Worm (Caenorhabditis elegans) whole organism, L3 larva: ENCODE results near the gene C44C10.7.

ENCODE experiments used
- R02D3.7 ChIP-seq: fragments of 150-350 bp; optimal IDR thresholded peaks from 2 replicates; lab custom pipeline; 2014; ENCODE audit warnings: missing biosample characterization, missing genetic modification characterization
- aly-2 ChIP-seq: fragments of 150-350 bp; optimal IDR thresholded peaks from 2 replicates; lab custom pipeline; 2014; ENCODE audit warnings: missing biosample characterization, missing genetic modification characterization
- ceh-28 ChIP-seq: fragments of 150-350 bp; optimal IDR thresholded peaks from 2 replicates; lab custom pipeline; 2014; ENCODE audit warnings: missing biosample characterization, missing genetic modification reagents, missing genetic modification characterization
- ceh-9 ChIP-seq: sonication (generic microtip); optimal IDR thresholded peaks from 2 replicates; lab custom pipeline; 2018; ENCODE audit warnings: missing biosample characterization, missing genetic modification characterization
- daf-12 ChIP-seq: fragments of 150-350 bp; optimal IDR thresholded peaks from 2 replicates; lab custom pipeline; 2014; ENCODE audit warnings: missing biosample characterization, missing genetic modification reagents, missing genetic modification characterization
- egl-27 ChIP-seq: sonication (generic microtip); optimal IDR thresholded peaks from 4 replicates; lab custom pipeline; 2017; ENCODE audit warnings: missing biosample characterization, missing genetic modification reagents, missing genetic modification characterization
- egl-5 ChIP-seq: fragments of 150-350 bp; optimal IDR thresholded peaks from 2 replicates; lab custom pipeline; 2017; ENCODE audit warnings: missing biosample characterization, missing genetic modification reagents, missing genetic modification characterization, inconsistent platforms
- elt-1 ChIP-seq: fragments of 150-350 bp; optimal IDR thresholded peaks from 2 replicates; lab custom pipeline; 2014; ENCODE audit warnings: missing biosample characterization, missing genetic modification characterization
- elt-2 ChIP-seq: sonication (generic microtip); optimal IDR thresholded peaks from 2 replicates; lab custom pipeline; 2016; ENCODE audit warnings: missing genetic modification reagents, mild to moderate bottlenecking, missing genetic modification characterization, missing compliant biosample characterization
- elt-3 ChIP-seq, 3 experiments: fragments of 150-350 bp in 1 of 3; sonication (generic microtip) in 2 of 3; optimal IDR thresholded peaks; 2 replicates in 2 of 3; 4 replicates in 1 of 3; lab custom pipeline; 2014 to 2017; ENCODE audit warnings: missing biosample characterization in 3 of 3, missing genetic modification characterization in 3 of 3
- eor-1 ChIP-seq, 2 experiments: fragments of 150-350 bp; optimal IDR thresholded peaks; 2 replicates each; lab custom pipeline; 2014 to 2018; ENCODE audit warnings: missing biosample characterization in 2 of 2, missing genetic modification characterization in 2 of 2
- fkh-10 ChIP-seq: sonication (generic microtip); optimal IDR thresholded peaks from 2 replicates; lab custom pipeline; 2017; ENCODE audit warnings: missing biosample characterization, missing genetic modification reagents, missing genetic modification characterization
- fos-1 ChIP-seq: fragments of 150-350 bp; optimal IDR thresholded peaks from 2 replicates; lab custom pipeline; 2014; ENCODE audit warnings: missing biosample characterization, missing genetic modification characterization
- hmg-11 ChIP-seq: sonication (generic microtip); optimal IDR thresholded peaks from 2 replicates; lab custom pipeline; 2016; ENCODE audit warnings: missing genetic modification characterization, missing compliant biosample characterization
- jun-1 ChIP-seq: fragments of 150-350 bp; optimal IDR thresholded peaks from 2 replicates; lab custom pipeline; 2014; ENCODE audit warnings: missing biosample characterization, missing genetic modification reagents, missing genetic modification characterization
- lin-15B ChIP-seq: fragments of 150-350 bp; optimal IDR thresholded peaks from 2 replicates; lab custom pipeline; 2014; ENCODE audit warnings: missing biosample characterization, missing genetic modification characterization
- lin-39 ChIP-seq: fragments of 150-350 bp; optimal IDR thresholded peaks from 2 replicates; lab custom pipeline; 2018; ENCODE audit warnings: missing biosample characterization, missing genetic modification reagents, missing genetic modification characterization
- lsy-12 ChIP-seq: sonication (generic microtip); optimal IDR thresholded peaks from 2 replicates; lab custom pipeline; 2016; ENCODE audit warnings: mild to moderate bottlenecking, missing genetic modification characterization, missing compliant biosample characterization
- mdl-1 ChIP-seq: fragments of 150-350 bp; optimal IDR thresholded peaks from 2 replicates; lab custom pipeline; 2014; ENCODE audit warnings: missing biosample characterization, missing genetic modification characterization
- nfya-1 ChIP-seq: sonication (generic microtip); optimal IDR thresholded peaks from 2 replicates; lab custom pipeline; 2017; ENCODE audit warnings: missing genetic modification characterization, mild to moderate bottlenecking, missing compliant biosample characterization, antibody characterized with exemption, moderate library complexity; ENCODE audit not compliant: insufficient read depth
- nhr-11 ChIP-seq: fragments of 150-350 bp; optimal IDR thresholded peaks from 2 replicates; lab custom pipeline; 2014; ENCODE audit warnings: missing biosample characterization, missing genetic modification characterization
- nhr-12 ChIP-seq: fragments of 150-350 bp; optimal IDR thresholded peaks from 2 replicates; lab custom pipeline; 2014; ENCODE audit warnings: missing biosample characterization, missing genetic modification characterization
- nhr-237 ChIP-seq: fragments of 150-350 bp; optimal IDR thresholded peaks from 2 replicates; lab custom pipeline; 2014; ENCODE audit warnings: missing biosample characterization, missing genetic modification characterization
- nhr-25 ChIP-seq: sonication (generic microtip); optimal IDR thresholded peaks from 2 replicates; lab custom pipeline; 2017; ENCODE audit warnings: missing biosample characterization, missing genetic modification characterization
- nhr-28 ChIP-seq: fragments of 150-350 bp; optimal IDR thresholded peaks from 2 replicates; lab custom pipeline; 2014; ENCODE audit warnings: missing biosample characterization, missing genetic modification characterization
- nhr-43 ChIP-seq: sonication (generic microtip); optimal IDR thresholded peaks from 2 replicates; lab custom pipeline; 2016; ENCODE audit warnings: mild to moderate bottlenecking, missing genetic modification characterization, missing compliant biosample characterization; ENCODE audit not compliant: poor library complexity, severe bottlenecking
- nhr-76 ChIP-seq: fragments of 150-350 bp; sonication (generic microtip); optimal IDR thresholded peaks from 5 replicates; lab custom pipeline; 2014; ENCODE audit warnings: missing biosample characterization, missing genetic modification characterization
- nhr-77 ChIP-seq: fragments of 150-350 bp; optimal IDR thresholded peaks from 2 replicates; lab custom pipeline; 2014; ENCODE audit warnings: missing biosample characterization, missing genetic modification characterization
- pha-4 ChIP-seq: fragments of 150-350 bp; optimal IDR thresholded peaks from 2 replicates; lab custom pipeline; 2014; ENCODE audit warnings: missing biosample characterization, missing genetic modification reagents, missing genetic modification characterization
- pqm-1 ChIP-seq: fragments of 150-350 bp; optimal IDR thresholded peaks from 2 replicates; lab custom pipeline; 2017; ENCODE audit warnings: missing biosample characterization, missing genetic modification characterization, inconsistent platforms
- skn-1 ChIP-seq: fragments of 150-350 bp; optimal IDR thresholded peaks from 2 replicates; lab custom pipeline; 2014; ENCODE audit warnings: missing biosample characterization, missing genetic modification characterization
- tbx-2 ChIP-seq: sonication (generic microtip); optimal IDR thresholded peaks from 2 replicates; lab custom pipeline; 2016; ENCODE audit warnings: mild to moderate bottlenecking, missing genetic modification characterization, missing compliant biosample characterization
- unc-39 ChIP-seq: sonication (generic microtip); optimal IDR thresholded peaks from 4 replicates; lab custom pipeline; 2017; ENCODE audit warnings: missing biosample characterization, missing genetic modification characterization
- unc-62 ChIP-seq: fragments of 150-350 bp; sonication (generic microtip); optimal IDR thresholded peaks from 4 replicates; lab custom pipeline; 2014; ENCODE audit warnings: missing biosample characterization, missing genetic modification reagents, missing genetic modification characterization
- ztf-4 ChIP-seq: fragments of 150-350 bp; optimal IDR thresholded peaks from 2 replicates; lab custom pipeline; 2014; ENCODE audit warnings: missing biosample characterization, missing genetic modification characterization

Gene C44C10.7

DNA sequence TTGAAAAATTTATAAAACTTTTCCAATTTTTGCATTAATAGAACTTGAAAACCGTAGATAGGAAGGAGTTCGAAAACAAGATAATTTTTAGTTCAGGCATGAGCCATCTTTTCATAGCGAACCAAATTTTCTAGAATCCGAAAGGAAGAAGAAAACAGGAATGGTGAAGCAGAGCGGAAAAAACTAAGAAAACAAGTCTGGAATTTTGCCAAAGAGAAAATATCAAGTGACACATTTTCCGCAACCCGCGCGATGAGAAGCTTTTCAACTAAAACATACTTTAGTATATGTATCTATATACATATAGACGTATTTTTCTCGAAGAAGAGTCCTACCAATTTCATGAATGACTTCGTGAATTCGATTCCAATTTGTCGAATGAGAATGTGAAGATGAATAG is 46.5 kb downstream of the C44C10.7 start:
- TF ChIP-seq skn-1 (tag; lab: Kevin White, UChicago) (no peak), fos-1 (tag; lab: Kevin White, UChicago) (no peak), nhr-237 (tag; lab: Kevin White, UChicago) (no peak), ztf-4 (tag; lab: Kevin White, UChicago) (no peak), unc-39 (tag; lab: Kevin White, UChicago) (no peak), nhr-43 (tag; lab: Kevin White, UChicago) (no peak), daf-12 (tag; lab: Kevin White, UChicago) (no peak), nhr-11 (tag; lab: Kevin White, UChicago) (no peak), lin-39 (tag; lab: Kevin White, UChicago) (no peak), tbx-2 (tag; lab: Kevin White, UChicago) (no peak), hmg-11 (tag; lab: Kevin White, UChicago) (no peak), jun-1 (tag; lab: Kevin White, UChicago) (no peak), fkh-10 (GFP tag; lab: Kevin White, UChicago) (no peak), pqm-1 (tag; lab: Kevin White, UChicago) (no peak), nhr-12 (tag; lab: Kevin White, UChicago) (no peak), nhr-76 (tag; lab: Kevin White, UChicago) (no peak), nhr-28 (no peak)

DNA sequence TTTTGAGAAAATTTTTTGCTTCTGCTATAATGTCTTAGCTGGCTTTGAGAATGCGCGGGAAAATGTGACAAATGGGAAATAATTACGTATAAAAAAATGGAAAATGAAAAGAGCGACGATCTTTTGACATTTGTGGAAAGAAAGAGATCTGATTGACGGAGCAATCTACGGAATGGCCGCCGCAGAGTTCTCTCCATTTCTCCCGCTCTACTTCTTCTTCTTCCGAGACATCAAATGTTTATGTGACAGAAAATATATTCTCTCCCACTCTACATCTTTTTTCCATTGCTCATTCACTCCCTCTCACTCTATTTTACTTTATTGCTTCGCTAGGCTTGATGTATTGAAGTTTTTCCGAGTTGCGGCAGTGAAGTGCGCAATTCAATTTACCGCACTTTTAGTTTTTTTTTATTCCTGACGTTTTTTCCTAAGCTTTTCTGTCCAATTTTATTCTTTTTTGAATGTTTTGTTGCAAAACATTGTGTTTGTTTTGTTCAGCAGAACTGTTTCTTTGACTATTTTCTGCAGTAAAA is 47.5 kb downstream of the C44C10.7 start:
- TF ChIP-seq daf-12 (tag; lab: Kevin White, UChicago) (no peak), unc-62 (GFP tag; lab: Kevin White, UChicago) (peak; percentile 23), nfya-1 (tag; lab: Kevin White, UChicago) (peak; percentile 17), lin-39 (tag; lab: Kevin White, UChicago) (peak; percentile 47), R02D3.7 (no peak), fkh-10 (GFP tag; lab: Kevin White, UChicago) (peak; percentile 69), mdl-1 (tag; lab: Kevin White, UChicago) (no peak), hmg-11 (tag; lab: Kevin White, UChicago) (no peak)

DNA sequence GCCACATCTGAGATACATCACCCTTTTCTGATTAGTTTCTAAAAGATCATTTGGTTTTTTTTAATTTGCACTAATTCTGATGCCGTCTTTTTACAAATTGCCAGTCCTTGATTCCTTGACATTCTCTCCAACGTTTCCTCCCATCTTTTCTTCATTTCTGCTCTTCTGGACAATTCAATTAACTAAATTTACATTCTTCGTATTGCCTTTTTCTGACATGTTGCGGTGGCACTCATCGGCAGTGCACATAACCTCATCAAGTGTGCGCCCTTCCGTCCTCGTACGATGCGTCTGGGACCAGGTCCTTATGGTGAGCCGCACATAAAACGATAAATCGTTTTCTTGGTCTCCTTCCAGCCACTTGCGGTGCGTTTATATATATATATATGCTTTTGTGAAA is 49.1 kb downstream of the C44C10.7 start:
- no peak for TF ChIP-seq aly-2 (tag; lab: Kevin White, UChicago)
- no peak for TF ChIP-seq skn-1 (tag; lab: Kevin White, UChicago)
- TF ChIP-seq R02D3.7 = no peak
- TF ChIP-seq nhr-77 (tag; lab: Kevin White, UChicago) = no peak
- no peak for TF ChIP-seq elt-1
- no peak for TF ChIP-seq ceh-9 (tag; lab: Kevin White, UChicago)
- no peak for TF ChIP-seq lsy-12 (tag; lab: Kevin White, UChicago)
- TF ChIP-seq jun-1 (tag; lab: Kevin White, UChicago) = no peak

DNA sequence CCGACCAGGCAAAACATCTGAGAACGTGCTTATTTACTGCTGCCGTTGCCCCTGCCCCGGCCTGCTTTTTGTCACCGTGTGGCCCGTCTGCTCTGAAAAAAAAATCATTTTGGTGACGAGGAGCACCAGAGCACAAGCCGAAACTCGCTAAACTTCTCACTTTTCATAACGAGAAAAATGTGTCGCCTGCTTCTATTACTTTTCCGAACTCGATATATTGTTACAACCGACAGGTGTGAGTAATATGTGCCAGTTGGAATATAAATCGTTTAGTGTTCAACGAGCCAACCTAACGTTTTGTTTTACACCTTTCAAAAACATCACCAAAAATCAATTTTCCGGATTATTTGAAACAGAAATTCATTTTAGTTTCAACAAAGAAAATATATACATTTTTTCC is 50.3 kb downstream of the C44C10.7 start:
- no peak for TF ChIP-seq elt-1
- no peak for TF ChIP-seq ceh-28 (tag; lab: Kevin White, UChicago)
- no peak for TF ChIP-seq nhr-77 (tag; lab: Kevin White, UChicago)
- TF ChIP-seq hmg-11 (tag; lab: Kevin White, UChicago) = no peak
- TF ChIP-seq pha-4 (tag; lab: Kevin White, UChicago) = no peak
- no peak for TF ChIP-seq egl-27 (tag; lab: Kevin White, UChicago)
- no peak for TF ChIP-seq fkh-10 (GFP tag; lab: Kevin White, UChicago)
- no peak for TF ChIP-seq nhr-25 (tag; lab: Kevin White, UChicago)
- no peak for TF ChIP-seq nhr-11 (tag; lab: Kevin White, UChicago)
- no peak for TF ChIP-seq lin-39 (tag; lab: Kevin White, UChicago)
- no peak for TF ChIP-seq eor-1 (tag; optimal IDR thresholded peaks at IDR 0.05; lab: Kevin White, UChicago)
- TF ChIP-seq tbx-2 (tag; lab: Kevin White, UChicago) = no peak
- no peak for TF ChIP-seq egl-5
- TF ChIP-seq elt-3 (tag; optimal IDR thresholded peaks at IDR 0.05; lab: Kevin White, UChicago) = no peak
- TF ChIP-seq unc-39 (tag; lab: Kevin White, UChicago) = no peak
- no peak for TF ChIP-seq elt-2
- TF ChIP-seq lin-15B (tag; lab: Kevin White, UChicago) = no peak
